Worm (Caenorhabditis elegans): ENCODE data around the gene C12D8.21.

C12D8.21 gene

DNA sequence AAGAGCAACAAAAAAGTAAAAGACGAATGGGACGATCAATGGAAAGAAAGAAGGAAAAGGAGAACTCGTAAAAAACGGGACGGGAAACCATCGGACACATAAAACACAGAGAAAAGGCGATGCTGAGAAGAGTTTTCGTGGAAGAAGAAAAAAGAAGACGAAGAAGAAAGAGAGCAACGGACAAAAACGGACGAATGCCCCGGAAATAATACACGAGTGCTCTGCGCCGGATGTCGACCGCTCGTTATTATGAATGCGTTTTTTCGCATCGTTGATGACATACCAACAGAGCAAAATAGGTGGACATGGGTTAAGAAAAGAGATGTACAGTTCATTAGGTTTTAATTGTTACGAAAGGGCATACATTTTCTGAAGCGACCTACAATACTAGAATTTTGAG lies 34.6 kb upstream of the C12D8.21 start, which contains the start of gene Y22F5A.11:
Gene Y22F5A.11 (minus strand): TSS at position 28 of the 400 bp plus-strand sequence.
- TF ChIP-seq nhr-12 (tag; optimal IDR thresholded peaks at IDR 0.05) (no peak), egl-5 (tag; optimal IDR thresholded peaks at IDR 0.05) (peak; percentile 46), sea-2 (GFP tag; optimal IDR thresholded peaks at IDR 0.05) (no peak), unc-62 (GFP tag; optimal IDR thresholded peaks at IDR 0.05) (no peak), R02D3.7 (tag; optimal IDR thresholded peaks at IDR 0.05) (no peak), zag-1 (tag; optimal IDR thresholded peaks at IDR 0.05) (no peak), lsy-12 (tag; optimal IDR thresholded peaks at IDR 0.05) (no peak), nfya-1 (tag; optimal IDR thresholded peaks at IDR 0.05; ENCODE audit: insufficient read depth) (peak; percentile 20), ama-1 (optimal IDR thresholded peaks at IDR 0.05) (no peak), snpc-4 (tag; optimal IDR thresholded peaks at IDR 0.05) (peak; percentile 68), egl-27 (tag; optimal IDR thresholded peaks at IDR 0.05) (no peak), ztf-4 (tag; optimal IDR thresholded peaks at IDR 0.05) (no peak), ceh-16 (tag; optimal IDR thresholded peaks at IDR 0.05) (no peak), hmg-11 (tag; optimal IDR thresholded peaks at IDR 0.05) (peak; percentile 4), ceh-9 (tag; optimal IDR thresholded peaks at IDR 0.05) (no peak), nhr-28 (tag; optimal IDR thresholded peaks at IDR 0.05) (no peak), ceh-28 (tag; optimal IDR thresholded peaks at IDR 0.05) (no peak), mml-1 (tag; optimal IDR thresholded peaks at IDR 0.05) (no peak), pqm-1 (tag; optimal IDR thresholded peaks at IDR 0.05) (no peak), ZK546.5 (tag; optimal IDR thresholded peaks at IDR 0.05) (no peak), fkh-10 (GFP tag; optimal IDR thresholded peaks at IDR 0.05) (no peak), lin-39 (tag; optimal IDR thresholded peaks at IDR 0.05) (peak; percentile 42), daf-12 (tag; optimal IDR thresholded peaks at IDR 0.05) (no peak), elt-2 (tag; optimal IDR thresholded peaks at IDR 0.05) (no peak), tbx-2 (tag; optimal IDR thresholded peaks at IDR 0.05) (no peak), nhr-67 (tag; optimal IDR thresholded peaks at IDR 0.05) (no peak), skn-1 (tag; optimal IDR thresholded peaks at IDR 0.05) (no peak), unc-39 (tag; optimal IDR thresholded peaks at IDR 0.05) (no peak), eor-1 (tag; optimal IDR thresholded peaks at IDR 0.05) (no peak), nhr-237 (tag; optimal IDR thresholded peaks at IDR 0.05) (no peak)

DNA sequence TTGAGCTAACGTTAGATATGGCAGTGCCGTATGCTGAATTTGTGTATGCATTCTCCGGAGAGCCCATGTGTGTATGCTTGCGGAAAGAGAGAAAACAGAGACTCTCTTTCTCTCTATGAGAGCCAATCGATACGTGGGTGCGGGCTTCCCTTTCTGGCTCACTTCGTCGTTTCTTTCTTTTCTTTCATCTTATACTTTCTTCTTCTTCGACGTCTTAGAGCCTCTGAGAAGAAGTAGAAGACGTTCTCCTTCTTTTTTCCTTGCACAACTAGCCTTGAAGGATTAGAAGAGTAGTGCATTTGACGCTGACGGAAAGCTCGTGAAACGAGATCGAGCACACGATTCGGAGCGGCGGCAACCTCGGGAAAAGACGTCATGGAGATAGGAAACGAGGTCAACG lies 32.8 kb upstream of the C12D8.21 start:
- no peak for TF ChIP-seq tbx-2 (tag; optimal IDR thresholded peaks at IDR 0.05)
- TF ChIP-seq R02D3.7 (tag; optimal IDR thresholded peaks at IDR 0.05): no peak
- no peak for TF ChIP-seq mml-1 (tag; optimal IDR thresholded peaks at IDR 0.05)
- peak; percentile 56 for TF ChIP-seq ceh-28 (tag; optimal IDR thresholded peaks at IDR 0.05)
- peak; percentile 67 for TF ChIP-seq elt-1 (tag; optimal IDR thresholded peaks at IDR 0.05)
- peak; percentile 55 for TF ChIP-seq snpc-4 (tag; optimal IDR thresholded peaks at IDR 0.05)
- TF ChIP-seq nhr-28 (tag; optimal IDR thresholded peaks at IDR 0.05): no peak
- TF ChIP-seq nhr-77 (tag; optimal IDR thresholded peaks at IDR 0.05): no peak
- no peak for TF ChIP-seq nhr-25 (tag; optimal IDR thresholded peaks at IDR 0.05)
- TF ChIP-seq ztf-11 (tag; optimal IDR thresholded peaks at IDR 0.05): no peak
- TF ChIP-seq sea-2 (GFP tag; optimal IDR thresholded peaks at IDR 0.05): peak; percentile 64
- TF ChIP-seq ama-1 (optimal IDR thresholded peaks at IDR 0.05): no peak
- TF ChIP-seq hmg-11 (tag; optimal IDR thresholded peaks at IDR 0.05): peak; percentile 76
- no peak for TF ChIP-seq jun-1 (tag; optimal IDR thresholded peaks at IDR 0.05)
- TF ChIP-seq skn-1 (tag; optimal IDR thresholded peaks at IDR 0.05): no peak
- no peak for TF ChIP-seq mdl-1 (tag; optimal IDR thresholded peaks at IDR 0.05)
- peak; percentile 85 for TF ChIP-seq fkh-10 (GFP tag; optimal IDR thresholded peaks at IDR 0.05)
- no peak for TF ChIP-seq zag-1 (tag; optimal IDR thresholded peaks at IDR 0.05)
- TF ChIP-seq nhr-12 (tag; optimal IDR thresholded peaks at IDR 0.05): no peak
- peak; percentile 81 for TF ChIP-seq unc-62 (GFP tag; optimal IDR thresholded peaks at IDR 0.05)
- TF ChIP-seq nfya-1 (tag; optimal IDR thresholded peaks at IDR 0.05; ENCODE audit: insufficient read depth): peak; percentile 77
- peak; percentile 46 for TF ChIP-seq nhr-11 (tag; optimal IDR thresholded peaks at IDR 0.05)
- no peak for TF ChIP-seq ztf-4 (tag; optimal IDR thresholded peaks at IDR 0.05)

DNA sequence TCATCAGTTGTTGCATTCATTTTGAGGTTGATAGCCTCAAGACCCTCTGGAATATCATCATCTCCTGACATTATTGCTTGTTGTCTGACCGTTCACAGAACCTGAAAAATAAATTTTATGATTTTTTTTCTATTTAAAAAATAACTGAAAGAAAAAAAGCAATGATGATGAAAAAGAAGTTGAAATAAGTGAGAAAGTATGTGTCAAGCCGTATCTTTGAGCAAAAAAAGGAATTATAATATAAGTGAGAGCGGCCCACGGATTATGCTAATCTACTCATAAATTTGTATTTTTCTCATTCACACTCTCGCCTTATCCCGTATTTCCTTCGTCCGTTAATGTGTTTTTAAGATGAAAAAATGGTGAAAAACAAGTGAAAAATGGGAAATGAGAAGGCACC lies 29.2 kb upstream of the C12D8.21 start, which contains the start of gene ric-4:
Gene ric-4 (minus strand): TSS at position 101 of the 400 bp plus-strand sequence.
- TF ChIP-seq pha-4 (tag; optimal IDR thresholded peaks at IDR 0.05) (no peak), ceh-9 (tag; optimal IDR thresholded peaks at IDR 0.05) (no peak), nhr-28 (tag; optimal IDR thresholded peaks at IDR 0.05) (no peak), jun-1 (tag; optimal IDR thresholded peaks at IDR 0.05) (no peak), nhr-76 (tag; optimal IDR thresholded peaks at IDR 0.05) (no peak), sea-2 (GFP tag; optimal IDR thresholded peaks at IDR 0.05) (no peak), nhr-67 (tag; optimal IDR thresholded peaks at IDR 0.05) (no peak), nhr-43 (tag; optimal IDR thresholded peaks at IDR 0.05; ENCODE audit: poor library complexity, severe bottlenecking) (no peak), fos-1 (tag; optimal IDR thresholded peaks at IDR 0.05) (no peak), fkh-2 (tag; optimal IDR thresholded peaks at IDR 0.05) (no peak), nhr-77 (tag; optimal IDR thresholded peaks at IDR 0.05) (no peak)

Measured in whole organism, L3 larva.